Worm (Caenorhabditis elegans) whole organism, L1 larva: ENCODE measurements around the gene nhr-238.

Experiments used
- elt-2 ChIP-seq: sonication (generic microtip); optimal IDR thresholded peaks from 2 replicates; lab custom pipeline; 2016; ENCODE audit warnings: missing genetic modification characterization, mild to moderate bottlenecking, inconsistent platforms, missing compliant biosample characterization, missing genetic modification reagents
- elt-3 ChIP-seq, 6 experiments: fragments of 150-350 bp in 1 of 6; sonication (generic microtip); optimal IDR thresholded peaks; 2 replicates each; lab custom pipeline; 2017 to 2018; ENCODE audit warnings: missing biosample characterization in 6 of 6, missing genetic modification characterization in 6 of 6, inconsistent platforms in 1 of 6
- ets-5 ChIP-seq: fragments of 200-800 bp; sonication (Bioruptor generic); IDR thresholded peaks from 2 replicates; pipeline ENCODE4 v1.3.6; 2022; ENCODE audit warnings: missing genetic modification characterization, missing compliant biosample characterization
- nhr-11 ChIP-seq: fragments of 150-350 bp; optimal IDR thresholded peaks from 2 replicates; lab custom pipeline; 2014; ENCODE audit warnings: missing biosample characterization, missing genetic modification characterization
- unc-130 ChIP-seq: fragments of 150-350 bp; optimal IDR thresholded peaks from 2 replicates; lab custom pipeline; 2017; ENCODE audit warnings: missing biosample characterization, missing genetic modification characterization, inconsistent platforms

DNA sequence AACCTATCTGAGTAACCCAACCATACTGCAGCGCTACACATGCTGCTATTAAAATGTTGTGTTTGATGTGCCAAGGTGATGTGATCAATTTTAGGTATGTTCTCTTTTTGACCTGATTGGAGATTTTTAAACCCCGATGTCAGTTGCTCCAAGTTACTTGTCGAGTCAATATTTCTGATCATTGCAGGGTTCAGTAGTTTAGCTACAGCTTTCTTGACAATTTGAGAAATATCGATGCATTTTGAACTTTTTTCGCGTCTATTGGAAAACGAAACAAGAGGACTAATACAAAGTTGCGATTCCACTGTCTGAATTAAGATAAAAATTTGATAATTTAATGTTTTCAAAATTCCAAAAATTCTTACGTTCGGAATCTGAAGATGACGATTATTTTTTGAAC lies 5.8 kb downstream of the nhr-238 start:
- no peak for TF ChIP-seq unc-130
- TF ChIP-seq elt-2 = no peak
- TF ChIP-seq ets-5 (GFP tag; lab: Robert Waterston, UW) = no peak
- no peak for TF ChIP-seq nhr-11
- TF ChIP-seq elt-3 (tag; optimal IDR thresholded peaks at IDR 0.05; lab: Kevin White, UChicago) = no peak
